Worm (Caenorhabditis elegans) whole organism, L2 larva: ENCODE data around the gene K12H6.8.

Experiments
- C34F6.9 ChIP-seq: fragments of 150-350 bp; optimal IDR thresholded peaks from 2 replicates; lab custom pipeline; 2014; ENCODE audit warnings: missing biosample characterization, missing genetic modification characterization
- F13H6.1 ChIP-seq: sonication (generic microtip); optimal IDR thresholded peaks from 2 replicates; lab custom pipeline; 2016; ENCODE audit warnings: missing genetic modification characterization, missing compliant biosample characterization
- R02D3.7 ChIP-seq: fragments of 150-350 bp; optimal IDR thresholded peaks from 2 replicates; lab custom pipeline; 2014; ENCODE audit warnings: missing biosample characterization, missing genetic modification characterization
- ZK546.5 ChIP-seq: sonication (generic microtip); optimal IDR thresholded peaks from 2 replicates; lab custom pipeline; 2017; ENCODE audit warnings: missing biosample characterization, missing genetic modification characterization
- ama-1 ChIP-seq: fragments of 150-350 bp; optimal IDR thresholded peaks from 2 replicates; lab custom pipeline; 2018; ENCODE audit warnings: inconsistent platforms
- blmp-1 ChIP-seq: sonication (generic microtip); optimal IDR thresholded peaks from 2 replicates; lab custom pipeline; 2017; ENCODE audit warnings: missing genetic modification characterization, mild to moderate bottlenecking, missing compliant biosample characterization, antibody characterized with exemption, moderate library complexity; ENCODE audit not compliant: insufficient read depth
- crh-2 ChIP-seq: sonication (generic microtip); optimal IDR thresholded peaks from 2 replicates; lab custom pipeline; 2017; ENCODE audit warnings: missing biosample characterization, missing genetic modification characterization
- dmd-4 ChIP-seq: sonication (generic microtip); optimal IDR thresholded peaks from 2 replicates; lab custom pipeline; 2017; ENCODE audit warnings: missing biosample characterization, missing genetic modification characterization
- egl-27 ChIP-seq: sonication (generic microtip); optimal IDR thresholded peaks from 3 replicates; lab custom pipeline; 2017; ENCODE audit warnings: missing biosample characterization, missing genetic modification reagents, missing genetic modification characterization
- gmeb-1 ChIP-seq: fragments of 150-350 bp; optimal IDR thresholded peaks from 2 replicates; lab custom pipeline; 2014; ENCODE audit warnings: missing biosample characterization, missing genetic modification characterization
- lin-39 ChIP-seq: fragments of 150-350 bp; optimal IDR thresholded peaks from 2 replicates; lab custom pipeline; 2014; ENCODE audit warnings: missing biosample characterization, missing genetic modification reagents, missing genetic modification characterization
- mbf-1 ChIP-seq: sonication (generic microtip); optimal IDR thresholded peaks from 2 replicates; lab custom pipeline; 2017; ENCODE audit warnings: missing biosample characterization, missing genetic modification characterization
- nhr-10 ChIP-seq: sonication (generic microtip); optimal IDR thresholded peaks from 2 replicates; lab custom pipeline; 2017; ENCODE audit warnings: missing biosample characterization, missing genetic modification characterization
- nhr-11 ChIP-seq: fragments of 150-350 bp; optimal IDR thresholded peaks from 2 replicates; lab custom pipeline; 2014; ENCODE audit warnings: missing biosample characterization, missing genetic modification characterization
- nhr-12 ChIP-seq: fragments of 150-350 bp; optimal IDR thresholded peaks from 2 replicates; lab custom pipeline; 2014; ENCODE audit warnings: missing biosample characterization, missing genetic modification characterization
- nhr-129 ChIP-seq: fragments of 150-350 bp; optimal IDR thresholded peaks from 2 replicates; lab custom pipeline; 2014; ENCODE audit warnings: missing biosample characterization, missing genetic modification characterization
- nhr-21 ChIP-seq: fragments of 150-350 bp; optimal IDR thresholded peaks from 2 replicates; lab custom pipeline; 2014; ENCODE audit warnings: missing biosample characterization, missing genetic modification characterization
- nhr-237 ChIP-seq: fragments of 150-350 bp; optimal IDR thresholded peaks from 2 replicates; lab custom pipeline; 2014; ENCODE audit warnings: missing biosample characterization, missing genetic modification characterization
- nhr-25 ChIP-seq: fragments of 150-350 bp; sonication (generic microtip); optimal IDR thresholded peaks from 3 replicates; lab custom pipeline; 2014; ENCODE audit warnings: missing biosample characterization, missing genetic modification characterization
- nhr-6 ChIP-seq: fragments of 150-350 bp; optimal IDR thresholded peaks from 2 replicates; lab custom pipeline; 2014; ENCODE audit warnings: missing biosample characterization, missing genetic modification characterization
- sma-3 ChIP-seq: sonication (generic microtip); optimal IDR thresholded peaks from 2 replicates; lab custom pipeline; 2016; ENCODE audit warnings: missing genetic modification reagents, missing genetic modification characterization, missing compliant biosample characterization
- snpc-4 ChIP-seq: fragments of 150-350 bp; optimal IDR thresholded peaks from 2 replicates; lab custom pipeline; 2014; ENCODE audit warnings: missing biosample characterization, missing genetic modification characterization
- unc-39 ChIP-seq: fragments of 150-350 bp; optimal IDR thresholded peaks from 2 replicates; lab custom pipeline; 2014; ENCODE audit warnings: missing biosample characterization, missing genetic modification characterization
- unc-55 ChIP-seq: fragments of 150-350 bp; sonication (generic microtip); optimal IDR thresholded peaks from 3 replicates; lab custom pipeline; 2014; ENCODE audit warnings: missing biosample characterization, missing genetic modification reagents, missing genetic modification characterization
- zag-1 ChIP-seq: fragments of 150-350 bp; optimal IDR thresholded peaks from 2 replicates; lab custom pipeline; 2014; ENCODE audit warnings: missing biosample characterization, missing genetic modification characterization

Gene K12H6.8

DNA sequence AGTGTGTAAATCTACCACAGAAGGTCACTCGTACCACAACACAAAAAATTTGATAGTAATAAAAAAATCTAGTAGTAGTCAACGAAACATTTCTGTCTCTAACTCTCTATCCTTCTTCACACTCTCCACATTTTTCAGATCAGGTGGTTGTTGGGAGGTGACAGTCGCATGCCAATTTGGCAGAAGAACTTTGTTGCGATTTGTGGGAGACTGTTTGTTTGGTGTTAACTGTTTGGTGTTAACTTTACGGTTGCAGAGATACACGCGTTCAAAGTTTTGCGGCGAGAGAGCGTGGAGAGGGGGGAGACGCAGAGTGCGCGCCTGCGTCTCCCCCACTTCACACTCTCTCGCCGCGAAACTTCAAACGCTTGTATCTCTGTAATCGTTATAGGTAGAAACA, 22.7 kb upstream of the K12H6.8 start:
- peak; percentile 21 for TF ChIP-seq nhr-129 (tag; lab: Kevin White, UChicago)
- peak; percentile 56 for TF ChIP-seq nhr-25
- TF ChIP-seq lin-39: no peak

DNA sequence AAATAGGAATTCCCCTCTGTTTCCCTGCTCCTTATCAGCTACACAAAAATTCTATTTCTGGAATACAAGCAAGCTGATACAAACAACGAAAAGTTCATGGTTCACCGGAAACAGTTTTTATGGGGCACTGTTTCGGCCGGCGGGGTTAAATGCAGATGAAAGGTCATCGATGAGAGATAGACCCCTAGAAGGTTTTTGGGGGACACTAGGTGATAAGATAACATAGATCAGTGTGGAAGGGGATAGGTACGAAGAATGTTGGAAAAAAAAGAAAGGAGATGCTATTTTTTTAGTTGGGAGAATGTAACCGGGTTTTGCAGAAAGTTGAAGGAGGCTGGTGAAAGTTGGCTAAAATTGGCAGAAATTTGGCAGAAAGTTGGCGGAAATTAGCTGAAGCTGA, 22.1 kb upstream of the K12H6.8 start:
- TF ChIP-seq C34F6.9 (tag; lab: Kevin White, UChicago) (no peak), nhr-21 (tag; lab: Kevin White, UChicago) (no peak)

DNA sequence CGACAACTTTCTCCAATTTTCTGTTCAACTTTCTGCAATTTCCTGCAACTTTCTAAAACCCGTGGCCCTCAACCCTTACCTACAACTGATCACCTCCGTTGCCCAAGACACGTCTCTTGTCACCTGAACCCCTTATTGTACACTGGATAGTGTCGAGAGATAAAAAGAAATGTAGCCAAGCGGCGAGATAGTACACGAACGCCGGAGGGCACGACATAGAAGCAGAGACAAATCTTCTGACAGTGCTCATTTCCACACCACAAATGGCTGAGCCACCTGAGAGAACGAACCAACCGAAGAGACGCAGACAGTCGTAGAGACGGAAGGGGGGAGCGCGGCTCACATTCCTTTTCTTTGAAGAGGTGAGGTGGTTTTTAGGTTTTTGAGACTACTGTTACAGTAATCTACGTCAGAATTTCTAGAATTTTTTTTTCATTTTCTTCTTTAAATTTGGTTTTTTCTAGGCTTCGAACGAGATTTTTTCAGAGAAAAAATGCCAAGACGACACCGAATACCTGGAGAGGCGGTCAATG, 20.0 kb upstream of the K12H6.8 start, which contains the start of gene K12H6.12:
TSS of gene K12H6.12 (plus strand) at position 483 of the 533 bp plus-strand sequence.
- TF ChIP-seq nhr-21 (tag; lab: Kevin White, UChicago): no peak
- TF ChIP-seq blmp-1: no peak
- no peak for TF ChIP-seq ama-1 (lab: Kevin White, UChicago)
- TF ChIP-seq F13H6.1 (tag; lab: Kevin White, UChicago): peak; percentile 0
- TF ChIP-seq, all 48 proteins: peak for 1

DNA sequence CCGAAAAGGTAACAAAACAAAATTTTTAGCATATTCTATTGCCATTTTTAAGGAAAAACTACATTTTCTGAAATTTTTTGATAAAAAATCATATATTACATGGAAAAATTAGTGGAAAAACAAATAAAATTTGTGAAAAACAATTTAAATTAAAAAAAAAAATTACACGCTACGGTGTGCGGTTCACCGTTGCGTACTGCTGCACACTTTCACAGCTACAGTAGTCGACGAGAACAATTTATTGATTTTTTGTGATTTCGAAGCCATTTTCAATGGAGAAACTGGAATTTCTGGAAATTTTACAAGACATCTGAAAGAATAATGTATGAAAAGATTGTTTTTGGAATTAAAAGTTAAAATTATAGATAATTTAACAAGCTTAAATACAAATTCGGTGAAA, 12.7 kb upstream of the K12H6.8 start:
- no peak for TF ChIP-seq snpc-4 (tag; lab: Kevin White, UChicago)
- no peak for TF ChIP-seq unc-55
- TF ChIP-seq nhr-12 (tag; lab: Kevin White, UChicago): no peak
- TF ChIP-seq sma-3 (GFP tag; lab: Kevin White, UChicago): no peak
- no peak for TF ChIP-seq nhr-6 (tag; lab: Kevin White, UChicago)
- no peak for TF ChIP-seq crh-2 (tag; lab: Kevin White, UChicago)
- TF ChIP-seq nhr-10 (tag; lab: Kevin White, UChicago): no peak
- no peak for TF ChIP-seq mbf-1 (tag; lab: Kevin White, UChicago)
- TF ChIP-seq gmeb-1 (tag; lab: Kevin White, UChicago): no peak
- TF ChIP-seq nhr-11 (tag; lab: Kevin White, UChicago): no peak

DNA sequence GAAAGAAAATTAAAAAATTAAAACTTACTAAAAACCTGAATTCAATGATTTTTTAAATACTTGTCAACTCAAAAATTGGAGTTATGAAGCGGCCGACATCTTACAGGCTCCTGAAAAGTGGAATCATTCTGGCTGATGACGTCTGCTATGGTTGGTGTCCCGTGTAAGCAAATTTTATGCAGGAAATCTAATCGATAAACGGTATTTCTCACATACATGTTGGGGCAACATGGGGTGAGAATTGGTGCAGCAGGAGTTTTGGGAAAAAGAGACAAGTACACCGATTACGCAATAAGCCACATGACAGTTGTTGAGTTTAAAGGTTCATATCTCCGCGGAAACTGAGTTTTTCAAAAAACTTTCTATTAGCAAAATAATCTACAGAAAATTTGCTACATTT, 12.3 kb upstream of the K12H6.8 start, which contains the start of gene K12H6.2:
TSS of gene K12H6.2 (minus strand) at position 101 of the 400 bp plus-strand sequence.
- TF ChIP-seq crh-2 (tag; lab: Kevin White, UChicago) (no peak), R02D3.7 (no peak), snpc-4 (tag; lab: Kevin White, UChicago) (no peak), nhr-12 (tag; lab: Kevin White, UChicago) (no peak)

DNA sequence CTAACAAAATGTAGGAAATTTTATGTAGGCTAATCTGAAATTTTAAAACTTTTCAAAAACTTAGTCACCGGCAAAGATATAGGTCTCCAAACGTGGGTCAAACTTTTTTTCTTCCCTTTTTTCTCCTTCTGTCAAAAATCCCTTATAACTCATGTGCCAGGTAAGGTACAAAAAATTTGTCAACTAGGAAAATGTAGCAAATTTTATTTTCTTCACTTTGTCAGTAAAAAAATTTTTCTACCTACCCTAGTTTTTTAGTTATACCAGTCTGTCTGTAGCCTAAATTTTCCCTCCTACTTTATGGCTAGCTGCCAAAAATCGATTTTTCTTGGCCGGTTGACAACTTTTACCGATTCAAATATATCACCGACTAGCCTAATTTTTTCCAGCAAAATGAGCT, 11.0 kb upstream of the K12H6.8 start, which contains the start of gene set-13:
TSS of gene set-13 (plus strand) at position 301 of the 400 bp plus-strand sequence.
- TF ChIP-seq nhr-129 (tag; lab: Kevin White, UChicago) (no peak), unc-39 (tag; lab: Kevin White, UChicago) (no peak)
- TF ChIP-seq, all 48 proteins: peak for 0

DNA sequence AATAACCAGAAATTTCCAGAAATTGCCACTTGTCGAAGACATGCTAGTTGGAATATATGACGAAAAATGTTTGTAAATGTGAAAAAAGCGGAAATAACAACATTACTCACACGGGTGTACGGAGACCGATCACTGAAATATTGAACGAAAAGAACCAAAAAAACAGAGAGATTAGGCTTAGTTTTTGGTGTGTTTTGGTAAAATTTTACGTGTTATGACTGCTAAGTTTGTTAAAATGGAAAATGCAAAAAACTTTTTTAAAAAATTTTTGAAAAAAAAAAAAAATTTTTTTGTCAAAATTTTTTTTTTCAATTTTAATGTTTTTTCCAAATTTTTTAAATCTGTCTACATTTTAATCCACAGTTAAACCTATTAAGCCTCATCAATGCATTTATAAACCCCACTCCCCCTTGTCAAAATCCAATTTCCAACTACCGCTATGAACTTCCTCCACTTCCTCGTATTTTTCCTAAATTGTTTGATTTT, 5.2 kb upstream of the K12H6.8 start, which contains the start of the genes fut-4 and K12H6.10:
TSS of gene fut-4 (minus strand) at position 101 of the 486 bp plus-strand sequence.
TSS of gene K12H6.10 (plus strand) at position 436 of the 486 bp plus-strand sequence.
- TF ChIP-seq dmd-4 (tag; lab: Kevin White, UChicago): no peak
- TF ChIP-seq nhr-6 (tag; lab: Kevin White, UChicago): no peak

DNA sequence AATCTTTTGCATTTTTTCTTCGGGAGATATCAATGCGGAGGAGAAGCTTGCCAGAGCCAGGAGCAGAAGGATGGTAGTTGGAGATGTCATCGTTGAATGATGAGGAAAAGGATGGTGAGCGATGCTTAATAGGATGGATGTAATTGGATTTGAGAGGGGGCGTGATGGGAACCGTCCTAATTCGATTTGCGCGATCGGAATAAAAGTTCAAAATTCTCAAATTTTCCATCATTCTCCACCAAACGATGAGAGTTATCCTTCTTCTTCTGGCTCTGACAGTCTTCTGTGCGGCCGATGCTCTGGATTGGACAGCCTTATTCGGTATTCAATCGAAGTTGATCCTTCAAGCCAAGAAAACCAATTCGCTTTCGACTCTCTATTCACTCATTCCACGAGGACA, 3.5 kb upstream of the K12H6.8 start, which contains the start of the genes K12H6.4 and K12H6.9:
TSS of gene K12H6.4 (minus strand) at position 101 of the 400 bp plus-strand sequence.
TSS of gene K12H6.9 (plus strand) at position 236 of the 400 bp plus-strand sequence.
- TF ChIP-seq R02D3.7: no peak

DNA sequence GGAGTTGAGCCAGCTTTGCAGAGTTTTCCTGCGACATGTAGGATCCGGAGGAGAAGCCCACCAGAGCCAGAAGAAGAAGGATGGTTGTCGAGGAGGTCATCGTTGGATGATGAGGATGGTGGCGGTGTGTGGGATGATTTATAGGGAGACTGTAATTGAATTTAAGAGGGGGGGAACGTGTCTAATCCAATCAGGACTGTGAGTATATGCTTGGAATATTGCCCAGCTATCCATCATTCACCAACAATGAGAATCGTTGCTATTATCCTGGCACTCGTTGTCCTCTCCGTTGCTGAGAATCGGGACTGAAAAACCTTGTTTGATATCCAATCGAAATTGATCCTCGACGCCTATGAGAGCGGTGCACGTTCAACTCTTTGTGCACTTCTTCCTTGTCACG, 1.6 kb upstream of the K12H6.8 start, which contains the start of gene K12H6.5:
TSS of gene K12H6.5 (minus strand) at position 101 of the 400 bp plus-strand sequence.
- TF ChIP-seq egl-27 (tag; lab: Kevin White, UChicago) (no peak), ZK546.5 (no peak), nhr-237 (tag; lab: Kevin White, UChicago) (no peak), F13H6.1 (tag; lab: Kevin White, UChicago) (no peak), nhr-6 (tag; lab: Kevin White, UChicago) (no peak), nhr-12 (tag; lab: Kevin White, UChicago) (no peak), zag-1 (tag; lab: Kevin White, UChicago) (no peak), snpc-4 (tag; lab: Kevin White, UChicago) (no peak), nhr-25 (no peak)
